Worm (Caenorhabditis elegans) whole organism, mixed stage, embryonic: Measurements from ENCODE around the gene srx-43.

Experiments used
- M03D4.4 ChIP-seq: sonication (generic microtip); optimal IDR thresholded peaks from 2 replicates; lab custom pipeline; 2017; ENCODE audit warnings: mild to moderate bottlenecking, missing genetic modification characterization, missing compliant biosample characterization
- bed-3 ChIP-seq: fragments of 200-800 bp; sonication (Bioruptor generic); optimal IDR thresholded peaks from 3 replicates; lab custom pipeline; 2018; ENCODE audit warnings: mild to moderate bottlenecking, missing genetic modification characterization, moderate library complexity, missing compliant biosample characterization
- blmp-1 ChIP-seq: fragments of 150-350 bp; optimal IDR thresholded peaks from 2 replicates; lab custom pipeline; 2014; ENCODE audit warnings: missing biosample characterization, missing genetic modification characterization
- ceh-39 ChIP-seq: fragments of 150-350 bp; optimal IDR thresholded peaks from 2 replicates; lab custom pipeline; 2014; ENCODE audit warnings: missing biosample characterization, missing genetic modification characterization
- ceh-43 ChIP-seq: fragments of 200-800 bp; sonication (Bioruptor generic); optimal IDR thresholded peaks from 2 replicates; lab custom pipeline; 2018; ENCODE audit warnings: mild to moderate bottlenecking, missing genetic modification characterization, moderate library complexity, missing compliant biosample characterization
- ceh-83 ChIP-seq: fragments of 200-800 bp; sonication (Bioruptor generic); optimal IDR thresholded peaks from 2 replicates; lab custom pipeline; 2018; ENCODE audit warnings: mild to moderate bottlenecking, missing genetic modification characterization, missing compliant biosample characterization
- ces-1 ChIP-seq: fragments of 150-350 bp; optimal IDR thresholded peaks from 2 replicates; lab custom pipeline; 2014; ENCODE audit warnings: missing biosample characterization, missing genetic modification reagents, missing genetic modification characterization
- cnd-1 ChIP-seq: fragments of 200-800 bp; sonication (Bioruptor generic); optimal IDR thresholded peaks from 2 replicates; lab custom pipeline; 2018; ENCODE audit warnings: mild to moderate bottlenecking, missing genetic modification characterization, missing compliant biosample characterization
- drap-1 ChIP-seq: fragments of 200-800 bp; sonication (Bioruptor generic); optimal IDR thresholded peaks from 3 replicates; lab custom pipeline; 2018; ENCODE audit warnings: mild to moderate bottlenecking, missing genetic modification characterization, missing compliant biosample characterization
- elt-1 ChIP-seq: sonication (generic microtip); optimal IDR thresholded peaks from 2 replicates; lab custom pipeline; 2017; ENCODE audit warnings: missing genetic modification characterization, mild to moderate bottlenecking, missing compliant biosample characterization, antibody characterized with exemption, moderate library complexity, borderline replicate concordance; ENCODE audit not compliant: insufficient read depth
- elt-3 ChIP-seq: fragments of 150-350 bp; optimal IDR thresholded peaks from 2 replicates; lab custom pipeline; 2014; ENCODE audit warnings: missing biosample characterization, missing genetic modification characterization
- flh-1 ChIP-seq: fragments of 200-800 bp; sonication (Bioruptor generic); optimal IDR thresholded peaks from 2 replicates; lab custom pipeline; 2018; ENCODE audit warnings: mild to moderate bottlenecking, missing genetic modification characterization, moderate library complexity, missing compliant biosample characterization
- hlh-1 ChIP-seq: fragments of 150-350 bp; optimal IDR thresholded peaks from 2 replicates; lab custom pipeline; 2014; ENCODE audit warnings: missing biosample characterization, missing genetic modification reagents, missing genetic modification characterization
- lin-13 ChIP-seq: fragments of 150-350 bp; optimal IDR thresholded peaks from 2 replicates; lab custom pipeline; 2014; ENCODE audit warnings: missing biosample characterization, missing genetic modification characterization
- lin-32 ChIP-seq: fragments of 200-800 bp; sonication (Bioruptor generic); optimal IDR thresholded peaks from 2 replicates; lab custom pipeline; 2018; ENCODE audit warnings: mild to moderate bottlenecking, missing genetic modification characterization, missing compliant biosample characterization
- lsy-2 ChIP-seq: fragments of 150-350 bp; optimal IDR thresholded peaks from 2 replicates; lab custom pipeline; 2014; ENCODE audit warnings: missing biosample characterization, missing genetic modification characterization
- mab-5 ChIP-seq: fragments of 150-350 bp; optimal IDR thresholded peaks from 2 replicates; lab custom pipeline; 2014; ENCODE audit warnings: missing biosample characterization, missing genetic modification characterization
- mep-1 ChIP-seq: fragments of 150-350 bp; optimal IDR thresholded peaks from 2 replicates; lab custom pipeline; 2017; ENCODE audit warnings: missing biosample characterization, missing genetic modification reagents, missing genetic modification characterization, inconsistent platforms
- mls-2 ChIP-seq: sonication (generic microtip); optimal IDR thresholded peaks from 2 replicates; lab custom pipeline; 2016; ENCODE audit warnings: mild to moderate bottlenecking, missing genetic modification characterization, moderate library complexity, missing compliant biosample characterization
- nhr-12 ChIP-seq: fragments of 150-350 bp; optimal IDR thresholded peaks from 2 replicates; lab custom pipeline; 2014; ENCODE audit warnings: missing biosample characterization, missing genetic modification characterization
- nhr-2 ChIP-seq: fragments of 150-350 bp; optimal IDR thresholded peaks from 2 replicates; lab custom pipeline; 2014; ENCODE audit warnings: missing biosample characterization, missing genetic modification characterization
- nhr-237 ChIP-seq: fragments of 150-350 bp; optimal IDR thresholded peaks from 2 replicates; lab custom pipeline; 2014; ENCODE audit warnings: missing biosample characterization, missing genetic modification characterization
- nhr-28 ChIP-seq: fragments of 150-350 bp; optimal IDR thresholded peaks from 2 replicates; lab custom pipeline; 2014; ENCODE audit warnings: missing biosample characterization, missing genetic modification characterization
- nhr-76 ChIP-seq: sonication (generic microtip); optimal IDR thresholded peaks from 2 replicates; lab custom pipeline; 2017; ENCODE audit warnings: missing biosample characterization, missing genetic modification characterization
- pha-4 ChIP-seq: fragments of 150-350 bp; optimal IDR thresholded peaks from 2 replicates; lab custom pipeline; 2018; ENCODE audit warnings: missing biosample characterization, missing genetic modification reagents, missing genetic modification characterization
- sem-2 ChIP-seq: fragments of 200-800 bp; sonication (Bioruptor generic); optimal IDR thresholded peaks from 2 replicates; lab custom pipeline; 2018; ENCODE audit warnings: mild to moderate bottlenecking, missing genetic modification characterization, missing compliant biosample characterization
- snpc-4 ChIP-seq: fragments of 150-350 bp; optimal IDR thresholded peaks from 2 replicates; lab custom pipeline; 2014; ENCODE audit warnings: missing biosample characterization, missing genetic modification characterization
- sptf-1 ChIP-seq: sonication (generic microtip); optimal IDR thresholded peaks from 2 replicates; lab custom pipeline; 2017; ENCODE audit warnings: mild to moderate bottlenecking, missing genetic modification characterization, moderate library complexity, missing compliant biosample characterization
- tbx-8 ChIP-seq: fragments of 200-800 bp; sonication (Bioruptor generic); optimal IDR thresholded peaks from 2 replicates; lab custom pipeline; 2018; ENCODE audit warnings: mild to moderate bottlenecking, missing genetic modification characterization, moderate library complexity, missing compliant biosample characterization
- unc-120 ChIP-seq: sonication (generic microtip); optimal IDR thresholded peaks from 2 replicates; lab custom pipeline; 2017; ENCODE audit warnings: missing genetic modification characterization, missing compliant biosample characterization; ENCODE audit not compliant: poor library complexity, severe bottlenecking
- unc-39 ChIP-seq: fragments of 150-350 bp; optimal IDR thresholded peaks from 2 replicates; lab custom pipeline; 2014; ENCODE audit warnings: missing biosample characterization, missing genetic modification characterization
- unc-62 ChIP-seq: fragments of 150-350 bp; optimal IDR thresholded peaks from 2 replicates; lab custom pipeline; 2014; ENCODE audit warnings: missing biosample characterization, missing genetic modification reagents, missing genetic modification characterization
- zip-8 ChIP-seq: fragments of 150-350 bp; optimal IDR thresholded peaks from 2 replicates; lab custom pipeline; 2014; ENCODE audit warnings: missing biosample characterization, missing genetic modification characterization
- ztf-11 ChIP-seq: fragments of 150-350 bp; optimal IDR thresholded peaks from 2 replicates; lab custom pipeline; 2014; ENCODE audit warnings: missing biosample characterization, missing genetic modification characterization

srx-43 gene

ce11 chrV:16045837-16046236 is 28.1 kb downstream of the srx-43 start, which contains the start of gene T10C6.15:
Gene T10C6.15 (minus strand): TSS chrV:16045940.
- TF ChIP-seq unc-120 (tag; lab: Kevin White, UChicago) (no peak), nhr-2 (tag; lab: Kevin White, UChicago) (no peak), zip-8 (no peak), nhr-12 (tag; lab: Kevin White, UChicago) (no peak), unc-39 (tag; lab: Kevin White, UChicago) (no peak), nhr-28 (tag; lab: Kevin White, UChicago) (no peak), M03D4.4 (tag; lab: Kevin White, UChicago) (no peak), nhr-76 (tag; lab: Kevin White, UChicago) (no peak), elt-3 (tag; lab: Kevin White, UChicago) (no peak), ceh-39 (no peak), ces-1 (no peak), sptf-1 (tag; lab: Kevin White, UChicago) (no peak), flh-1 (no peak), blmp-1 (tag; lab: Kevin White, UChicago) (no peak), mep-1 (tag; lab: Kevin White, UChicago) (no peak), lsy-2 (no peak), hlh-1 (tag; lab: Kevin White, UChicago) (no peak), sem-2 (GFP tag; lab: Kevin White, UChicago) (no peak), cnd-1 (tag; lab: Kevin White, UChicago) (no peak)

- TF ChIP-seq snpc-4 (tag; lab: Kevin White, UChicago) (no peak), drap-1 (GFP tag; lab: Kevin White, UChicago) (no peak), nhr-12 (tag; lab: Kevin White, UChicago) (no peak), lin-13 (no peak)
These were observed 28.8 kb downstream of the srx-43 start, which contains the start of gene ZK285.2 for ce11 chrV:16046573-16046972. Gene ZK285.2 (plus strand): TSS chrV:16046873.

ce11 chrV:16047052-16047451 is 29.3 kb downstream of the srx-43 start:
- TF ChIP-seq ceh-83 (GFP tag; lab: Kevin White, UChicago) (no peak), ztf-11 (no peak), flh-1 (no peak), unc-39 (tag; lab: Kevin White, UChicago) (no peak), snpc-4 (tag; lab: Kevin White, UChicago) (no peak), lin-32 (GFP tag; lab: Kevin White, UChicago) (no peak), mls-2 (tag; lab: Kevin White, UChicago) (no peak), ces-1 (no peak), pha-4 (tag; lab: Kevin White, UChicago) (no peak), bed-3 (GFP tag; lab: Kevin White, UChicago) (no peak), nhr-2 (tag; lab: Kevin White, UChicago) (no peak), lsy-2 (no peak), zip-8 (no peak), ceh-43 (no peak)

- TF ChIP-seq unc-120 (tag; lab: Kevin White, UChicago) (no peak), drap-1 (GFP tag; lab: Kevin White, UChicago) (no peak), nhr-12 (tag; lab: Kevin White, UChicago) (no peak)
These were observed 29.7 kb downstream of the srx-43 start, which contains the start of gene str-198 for ce11 chrV:16047508-16047907. Gene str-198 (plus strand): TSS chrV:16047808.

- TF ChIP-seq ceh-43 = no peak
- TF ChIP-seq sem-2 (GFP tag; lab: Kevin White, UChicago) = no peak
- TF ChIP-seq hlh-1 (tag; lab: Kevin White, UChicago) = no peak
- TF ChIP-seq mep-1 (tag; lab: Kevin White, UChicago) = no peak
- TF ChIP-seq zip-8 = no peak
- no peak for TF ChIP-seq drap-1 (GFP tag; lab: Kevin White, UChicago)
- TF ChIP-seq lin-32 (GFP tag; lab: Kevin White, UChicago) = no peak
- no peak for TF ChIP-seq ces-1
- TF ChIP-seq nhr-76 (tag; lab: Kevin White, UChicago) = no peak
These were observed 31.4 kb downstream of the srx-43 start, which contains the start of gene best-12 for ce11 chrV:16049177-16049576. Gene best-12 (plus strand): TSS chrV:16049477.

ce11 chrV:16053373-16053772 is 35.6 kb downstream of the srx-43 start, which contains the start of gene F14H3.3:
Gene F14H3.3 (minus strand): TSS chrV:16053473.
- no peak for TF ChIP-seq lsy-2
- TF ChIP-seq mab-5 (tag; lab: Kevin White, UChicago) = no peak
- no peak for TF ChIP-seq nhr-237
- no peak for TF ChIP-seq unc-120 (tag; lab: Kevin White, UChicago)
- TF ChIP-seq hlh-1 (tag; lab: Kevin White, UChicago) = no peak
- no peak for TF ChIP-seq lin-32 (GFP tag; lab: Kevin White, UChicago)
- no peak for TF ChIP-seq pha-4 (tag; lab: Kevin White, UChicago)
- no peak for TF ChIP-seq snpc-4 (tag; lab: Kevin White, UChicago)
- no peak for TF ChIP-seq nhr-12 (tag; lab: Kevin White, UChicago)
- TF ChIP-seq elt-3 (tag; lab: Kevin White, UChicago) = no peak
- TF ChIP-seq unc-39 (tag; lab: Kevin White, UChicago) = no peak
- no peak for TF ChIP-seq mep-1 (tag; lab: Kevin White, UChicago)
- TF ChIP-seq lin-13 = no peak
- no peak for TF ChIP-seq tbx-8 (GFP tag; lab: Kevin White, UChicago)
- TF ChIP-seq unc-62 (GFP tag; lab: Kevin White, UChicago) = no peak
- TF ChIP-seq sem-2 (GFP tag; lab: Kevin White, UChicago) = no peak
- TF ChIP-seq elt-1 (tag; lab: Kevin White, UChicago) = no peak
